Fruit fly (Drosophila melanogaster) whole organism, prepupa: Measurements from ENCODE around the gene sud1.

ENCODE experiments used
- CG6854 ChIP-seq: fragments of 200-800 bp; sonication (Bioruptor generic); optimal IDR thresholded peaks from 2 replicates; lab custom pipeline; 2017; ENCODE audit warnings: missing biosample characterization, mild to moderate bottlenecking, missing genetic modification characterization
- Smox ChIP-seq: fragments of 200-800 bp; sonication (Bioruptor generic); optimal IDR thresholded peaks from 3 replicates; lab custom pipeline; 2016; ENCODE audit warnings: missing biosample characterization, missing genetic modification characterization
- eg ChIP-seq: fragments of 200-800 bp; sonication (Bioruptor generic); IDR thresholded peaks from 3 replicates; pipeline ENCODE4 v1.3.6; 2022; ENCODE audit warnings: missing biosample characterization, missing genetic modification characterization

DNA sequence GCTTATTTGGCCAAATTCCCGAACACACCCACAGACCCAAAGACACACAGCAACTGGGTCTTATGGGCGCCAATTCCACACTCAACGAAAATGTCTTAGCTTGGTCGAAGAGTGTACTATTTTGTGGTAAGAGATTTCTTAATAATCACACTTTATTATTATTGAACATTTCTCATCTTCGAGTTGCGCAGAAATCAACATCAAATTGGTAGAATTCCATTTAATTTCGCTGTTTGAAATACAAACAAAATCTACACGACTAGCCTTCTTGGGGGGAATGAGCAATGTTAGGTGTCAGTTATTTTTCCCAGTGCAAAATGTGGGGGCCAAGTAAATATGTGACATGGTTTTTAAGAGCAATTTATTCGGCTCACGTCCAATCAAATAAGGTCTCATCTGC is 26.7 kb downstream of the sud1 start:
- TF ChIP-seq CG6854 (no peak), eg (peak; percentile 29; the same call in 1 of the 3 replicates), Smox (no peak)
